Fruit fly (Drosophila melanogaster) whole organism, prepupa: Measurements from ENCODE around the gene Setd3.

Experiments
- Blimp-1 ChIP-seq: fragments of 200-800 bp; sonication (Bioruptor generic); optimal IDR thresholded peaks from 3 replicates; lab custom pipeline; 2017; ENCODE audit warnings: missing biosample characterization, missing genetic modification characterization, mild to moderate bottlenecking, moderate library complexity, missing genetic modification reagents
- CG10631 ChIP-seq: fragments of 200-800 bp; sonication (Bioruptor generic); optimal IDR thresholded peaks from 2 replicates; lab custom pipeline; 2016; ENCODE audit warnings: missing biosample characterization, missing genetic modification characterization
- CG11294 ChIP-seq: fragments of 200-800 bp; sonication (Bioruptor generic); IDR thresholded peaks from 2 replicates; pipeline ENCODE4 v1.3.6; 2022; ENCODE audit warnings: missing biosample characterization, missing genetic modification characterization
- CG11762 ChIP-seq: fragments of 200-800 bp; sonication (Bioruptor generic); optimal IDR thresholded peaks from 3 replicates; lab custom pipeline; 2016; ENCODE audit warnings: missing biosample characterization, missing genetic modification characterization; ENCODE audit not compliant: insufficient read depth
- CG15336 ChIP-seq: fragments of 200-800 bp; sonication (Bioruptor generic); IDR thresholded peaks from 2 replicates; pipeline ENCODE4 v1.3.6; 2022; ENCODE audit warnings: missing biosample characterization, missing genetic modification characterization
- CG1621 ChIP-seq: fragments of 200-800 bp; sonication (Bioruptor generic); optimal IDR thresholded peaks from 3 replicates; lab custom pipeline; 2018; ENCODE audit warnings: missing biosample characterization, mild to moderate bottlenecking, missing genetic modification characterization
- CG16779 ChIP-seq: fragments of 200-800 bp; sonication (Bioruptor generic); optimal IDR thresholded peaks from 3 replicates; lab custom pipeline; 2017; ENCODE audit warnings: missing biosample characterization, mild to moderate bottlenecking, missing genetic modification characterization
- CG3032 ChIP-seq: fragments of 200-800 bp; optimal IDR thresholded peaks from 2 replicates; lab custom pipeline; 2019; ENCODE audit warnings: missing biosample characterization, mild to moderate bottlenecking, missing genetic modification characterization, moderate library complexity
- CG32006 ChIP-seq: fragments of 200-800 bp; sonication (Bioruptor generic); optimal IDR thresholded peaks from 3 replicates; lab custom pipeline; 2017; ENCODE audit warnings: missing biosample characterization, mild to moderate bottlenecking, missing genetic modification characterization
- CG34406 ChIP-seq: fragments of 200-800 bp; sonication (Bioruptor generic); optimal IDR thresholded peaks from 3 replicates; lab custom pipeline; 2016; ENCODE audit warnings: missing biosample characterization, missing genetic modification characterization
- CG3919 ChIP-seq: fragments of 200-800 bp; sonication (Bioruptor generic); optimal IDR thresholded peaks from 3 replicates; lab custom pipeline; 2016; ENCODE audit warnings: missing biosample characterization, missing genetic modification characterization
- CG4318 ChIP-seq: fragments of 200-800 bp; sonication (Bioruptor generic); optimal IDR thresholded peaks from 3 replicates; lab custom pipeline; 2017; ENCODE audit warnings: missing biosample characterization, mild to moderate bottlenecking, missing genetic modification characterization
- CG6163 ChIP-seq: fragments of 200-800 bp; sonication (Bioruptor generic); IDR thresholded peaks from 3 replicates; pipeline ENCODE4 v1.3.6; 2022; ENCODE audit warnings: missing biosample characterization, missing genetic modification characterization
- CG6808 ChIP-seq: fragments of 200-800 bp; sonication (Bioruptor generic); optimal IDR thresholded peaks from 3 replicates; lab custom pipeline; 2017; ENCODE audit warnings: missing biosample characterization, missing genetic modification characterization, mild to moderate bottlenecking, moderate library complexity, missing genetic modification reagents
- CG7368 ChIP-seq: fragments of 200-800 bp; sonication (Bioruptor generic); optimal IDR thresholded peaks from 3 replicates; lab custom pipeline; 2016; ENCODE audit warnings: missing biosample characterization, missing genetic modification characterization
- CG8119 ChIP-seq: fragments of 200-800 bp; sonication (Bioruptor generic); IDR thresholded peaks from 3 replicates; pipeline ENCODE4 v1.3.6; 2022; ENCODE audit warnings: missing biosample characterization, missing genetic modification characterization
- CG8319 ChIP-seq: fragments of 200-800 bp; sonication (Bioruptor generic); optimal IDR thresholded peaks from 3 replicates; lab custom pipeline; 2016; ENCODE audit warnings: missing biosample characterization, missing genetic modification characterization
- CG9139 ChIP-seq: fragments of 200-800 bp; sonication (Bioruptor generic); optimal IDR thresholded peaks from 3 replicates; lab custom pipeline; 2017; ENCODE audit warnings: missing biosample characterization, mild to moderate bottlenecking, missing genetic modification characterization
- Eip75B ChIP-seq: fragments of 200-800 bp; sonication (Bioruptor generic); optimal IDR thresholded peaks from 3 replicates; lab custom pipeline; 2016; ENCODE audit warnings: missing biosample characterization, missing genetic modification characterization
- Eip93F ChIP-seq: fragments of 200-800 bp; sonication (Bioruptor generic); optimal IDR thresholded peaks from 2 replicates; lab custom pipeline; 2016; ENCODE audit warnings: missing biosample characterization, mild to moderate bottlenecking, missing genetic modification characterization
- Ets21C ChIP-seq: fragments of 200-800 bp; sonication (Bioruptor generic); optimal IDR thresholded peaks from 3 replicates; lab custom pipeline; 2016; ENCODE audit warnings: missing biosample characterization, missing genetic modification characterization
- Ets96B ChIP-seq: fragments of 200-800 bp; optimal IDR thresholded peaks from 2 replicates; lab custom pipeline; 2019; ENCODE audit warnings: missing biosample characterization, mild to moderate bottlenecking, missing genetic modification characterization, moderate library complexity
- Gug ChIP-seq: fragments of 200-800 bp; sonication (Bioruptor generic); IDR thresholded peaks from 2 replicates; pipeline ENCODE4 v1.3.6; 2022; ENCODE audit warnings: missing biosample characterization, missing genetic modification characterization
- Hr38 ChIP-seq: sonication (Bioruptor generic); optimal IDR thresholded peaks from 2 replicates; lab custom pipeline; 2016; ENCODE audit warnings: missing biosample characterization, missing genetic modification characterization
- Hr39 ChIP-seq: fragments of 200-800 bp; sonication (Bioruptor generic); optimal IDR thresholded peaks from 2 replicates; lab custom pipeline; 2016; ENCODE audit warnings: missing biosample characterization, missing genetic modification characterization
- Hr4 ChIP-seq: fragments of 200-800 bp; sonication (Bioruptor generic); optimal IDR thresholded peaks from 3 replicates; lab custom pipeline; 2016; ENCODE audit warnings: missing biosample characterization, missing genetic modification characterization
- Lpt ChIP-seq: fragments of 200-800 bp; sonication (Bioruptor generic); optimal IDR thresholded peaks from 3 replicates; lab custom pipeline; 2016; ENCODE audit warnings: missing biosample characterization, missing genetic modification characterization
- OdsH ChIP-seq: fragments of 200-800 bp; sonication (Bioruptor generic); optimal IDR thresholded peaks from 3 replicates; lab custom pipeline; 2016; ENCODE audit warnings: missing biosample characterization, missing genetic modification characterization
- Smox ChIP-seq: fragments of 200-800 bp; sonication (Bioruptor generic); optimal IDR thresholded peaks from 3 replicates; lab custom pipeline; 2016; ENCODE audit warnings: missing biosample characterization, missing genetic modification characterization
- Sox14 ChIP-seq: fragments of 200-800 bp; sonication (Bioruptor generic); optimal IDR thresholded peaks from 3 replicates; lab custom pipeline; 2016; ENCODE audit warnings: missing biosample characterization, missing genetic modification characterization
- achi ChIP-seq: fragments of 200-800 bp; sonication (Bioruptor generic); optimal IDR thresholded peaks from 3 replicates; lab custom pipeline; 2016; ENCODE audit warnings: missing biosample characterization, missing genetic modification characterization
- acj6 ChIP-seq: fragments of 200-800 bp; sonication (Bioruptor generic); optimal IDR thresholded peaks from 3 replicates; lab custom pipeline; 2016; ENCODE audit warnings: missing biosample characterization, missing genetic modification characterization
- cyc ChIP-seq: fragments of 200-800 bp; sonication (Bioruptor generic); optimal IDR thresholded peaks from 3 replicates; lab custom pipeline; 2016; ENCODE audit warnings: missing biosample characterization, missing genetic modification characterization
- dsx ChIP-seq: fragments of 200-800 bp; optimal IDR thresholded peaks from 3 replicates; lab custom pipeline; 2019; ENCODE audit warnings: missing biosample characterization, mild to moderate bottlenecking, missing genetic modification characterization, moderate library complexity; ENCODE audit not compliant: poor library complexity, severe bottlenecking
- eg ChIP-seq: fragments of 200-800 bp; sonication (Bioruptor generic); IDR thresholded peaks from 3 replicates; pipeline ENCODE4 v1.3.6; 2022; ENCODE audit warnings: missing biosample characterization, missing genetic modification characterization
- esn ChIP-seq: fragments of 200-800 bp; sonication (Bioruptor generic); optimal IDR thresholded peaks from 2 replicates; lab custom pipeline; 2016; ENCODE audit warnings: missing biosample characterization, mild to moderate bottlenecking, missing genetic modification characterization, moderate library complexity
- fd85E ChIP-seq: fragments of 200-800 bp; sonication (Bioruptor generic); optimal IDR thresholded peaks from 3 replicates; lab custom pipeline; 2016; ENCODE audit warnings: missing biosample characterization, missing genetic modification characterization
- fkh ChIP-seq: fragments of 200-800 bp; sonication (Bioruptor generic); optimal IDR thresholded peaks from 3 replicates; lab custom pipeline; 2017; ENCODE audit warnings: missing biosample characterization, mild to moderate bottlenecking, missing genetic modification characterization, moderate library complexity
- lz ChIP-seq: fragments of 200-800 bp; sonication (Bioruptor generic); optimal IDR thresholded peaks from 3 replicates; lab custom pipeline; 2016; ENCODE audit warnings: missing biosample characterization, missing genetic modification characterization
- spab ChIP-seq: fragments of 200-800 bp; sonication (Bioruptor generic); optimal IDR thresholded peaks from 2 replicates; lab custom pipeline; 2017; ENCODE audit warnings: missing biosample characterization, mild to moderate bottlenecking, missing genetic modification characterization, missing genetic modification reagents
- ss ChIP-seq, 2 experiments: fragments of 200-800 bp; sonication (Bioruptor generic); optimal IDR thresholded peaks; 2 replicates in 1 of 2; 3 replicates in 1 of 2; lab custom pipeline; 2017 to 2018; ENCODE audit warnings: mild to moderate bottlenecking in 2 of 2, missing biosample characterization in 2 of 2, missing genetic modification characterization in 2 of 2, moderate library complexity in 1 of 2
- svp ChIP-seq: fragments of 200-800 bp; sonication (Bioruptor generic); peaks from one replicate; lab custom pipeline; 2016; ENCODE audit warnings: missing biosample characterization, missing genetic modification characterization
- vri ChIP-seq: fragments of 200-800 bp; sonication (Bioruptor generic); optimal IDR thresholded peaks from 3 replicates; lab custom pipeline; 2016; ENCODE audit warnings: missing biosample characterization, mild to moderate bottlenecking, missing genetic modification characterization

Gene Setd3

dm6 chrX:7011063-7011743 is 42.7 kb upstream of the Setd3 start, which contains the start of the genes cm, sloth1 and sloth2 (continued):
- TF ChIP-seq ss (GFP tag; optimal IDR thresholded peaks at IDR 0.05; lab: Kevin White, UChicago) (peak; percentile 70 to 80), Blimp-1 (GFP tag; lab: Kevin White, UChicago) (peak; percentile 29), CG4318 (GFP tag; lab: Kevin White, UChicago) (peak; percentile 59), svp (GFP tag; lab: Kevin White, UChicago) (peak; percentile 97), CG15336 (peak; percentile 74), fd85E (GFP tag; lab: Kevin White, UChicago) (no peak), esn (GFP tag; lab: Kevin White, UChicago) (peak; percentile 93), OdsH (GFP tag; lab: Kevin White, UChicago) (peak; percentile 91), Sox14 (GFP tag; lab: Kevin White, UChicago) (peak; percentile 90), CG10631 (peak; percentile 90), cyc (GFP tag; lab: Kevin White, UChicago) (peak; percentile 87), CG3032 (peak; percentile 96), CG11294 (GFP tag; lab: Robert Waterston, UW) (peak; percentile 62; the same call in 1 of the 2 replicates), vri (GFP tag; lab: Kevin White, UChicago) (peak; percentile 87), CG16779 (no peak), Smox (GFP tag; lab: Kevin White, UChicago) (peak; percentile 91), CG34406 (peak; percentile 84), CG8119 (GFP tag; lab: Robert Waterston, UW) (peak; percentile 79), Eip93F (GFP tag; lab: Kevin White, UChicago) (peak; percentile 80), CG8319 (GFP tag; lab: Kevin White, UChicago) (peak; percentile 63), acj6 (GFP tag; lab: Kevin White, UChicago) (peak; percentile 91), Hr4 (GFP tag; lab: Kevin White, UChicago) (peak; percentile 80)
- TF ChIP-seq, all 60 proteins: peak for 58

dm6 chrX:7008102-7009087 is 39.8 kb upstream of the Setd3 start:
- TF ChIP-seq CG6163 (GFP tag; lab: Robert Waterston, UW) (peak; percentile 65; the same call in 2 of the 3 replicates), Smox (GFP tag; lab: Kevin White, UChicago) (peak; percentile 51), Hr4 (GFP tag; lab: Kevin White, UChicago) (peak; percentile 76), CG34406 (peak; percentile 62), CG1621 (tag; lab: Kevin White, UChicago) (peak; percentile 59), CG10631 (peak; percentile 67), Hr38 (GFP tag; lab: Kevin White, UChicago) (no peak), fkh (GFP tag; lab: Kevin White, UChicago) (no peak), CG11294 (GFP tag; lab: Robert Waterston, UW) (peak; percentile 28; the same call in 1 of the 2 replicates), CG7368 (GFP tag; lab: Kevin White, UChicago) (peak; percentile 45), ss (GFP tag; optimal IDR thresholded peaks at IDR 0.05; lab: Kevin White, UChicago) (peak; percentile 63 to 71), CG9139 (peak; percentile 25), spab (GFP tag; lab: Kevin White, UChicago) (peak; percentile 65), achi (peak; percentile 69), Gug (GFP tag; lab: Robert Waterston, UW) (peak; percentile 61), cyc (GFP tag; lab: Kevin White, UChicago) (peak; percentile 61), dsx (GFP tag; lab: Kevin White, UChicago) (peak; percentile 49), CG16779 (peak; percentile 26), CG3919 (GFP tag; lab: Kevin White, UChicago) (peak; percentile 64), lz (GFP tag; lab: Kevin White, UChicago) (peak; percentile 73), CG32006 (GFP tag; lab: Kevin White, UChicago) (peak; percentile 73), acj6 (GFP tag; lab: Kevin White, UChicago) (peak; percentile 67), Eip75B (peak; percentile 72), vri (GFP tag; lab: Kevin White, UChicago) (peak; percentile 45), CG6808 (GFP tag; lab: Kevin White, UChicago) (peak; percentile 77), OdsH (GFP tag; lab: Kevin White, UChicago) (peak; percentile 67), Hr39 (GFP tag; lab: Kevin White, UChicago) (peak; percentile 56), Lpt (GFP tag; lab: Kevin White, UChicago) (peak; percentile 61), CG8119 (GFP tag; lab: Robert Waterston, UW) (peak; percentile 79), svp (GFP tag; lab: Kevin White, UChicago) (peak; percentile 74), CG11762 (GFP tag; lab: Kevin White, UChicago) (peak; percentile 58), eg (GFP tag; lab: Robert Waterston, UW) (peak; percentile 78), Ets21C (GFP tag; lab: Kevin White, UChicago) (peak; percentile 21), CG4318 (GFP tag; lab: Kevin White, UChicago) (peak; percentile 18), Ets96B (peak; percentile 82)
